Worm (Caenorhabditis elegans): Measurements from ENCODE around the gene ZK622.5.

The ZK622.5 gene

ce11 chrII:5320205-5320951 is 31.1 kb downstream of the ZK622.5 start:
- TF ChIP-seq cebp-1 (GFP tag; IDR thresholded peaks at IDR 0.05) (peak; percentile 61), cebp-1 (tag; optimal IDR thresholded peaks at IDR 0.05) (peak; percentile 94), Y95B8A.8 (GFP tag; IDR thresholded peaks at IDR 0.05) (no peak), hmg-1.2 (GFP tag; IDR thresholded peaks at IDR 0.05) (peak; percentile 58; the same call in 1 of the 2 replicates), lir-1 (GFP tag; conservative IDR thresholded peaks at IDR 0.05) (no peak), lin-40 (tag; optimal IDR thresholded peaks at IDR 0.05) (peak; percentile 32), B0336.3 (GFP tag; IDR thresholded peaks at IDR 0.05) (0 out of 2 replicates have a peak, but pooled peaks have one; percentile 14), rcor-1 (GFP tag; IDR thresholded peaks at IDR 0.05) (no peak), nhr-80 (tag; optimal IDR thresholded peaks at IDR 0.05) (peak; percentile 79), atf-7 (tag; optimal IDR thresholded peaks at IDR 0.05) (peak; percentile 7), unc-62 (GFP tag; optimal IDR thresholded peaks at IDR 0.05) (peak; percentile 51), pha-4 (tag; optimal IDR thresholded peaks at IDR 0.05) (peak; percentile 69)

ce11 chrII:5321718-5322286 is 32.6 kb downstream of the ZK622.5 start:
- TF ChIP-seq hmg-1.2 (GFP tag; IDR thresholded peaks at IDR 0.05) (peak; percentile 83), K11D2.4 (GFP tag; IDR thresholded peaks at IDR 0.05) (0 out of 2 replicates have a peak, but pooled peaks have one; percentile 16), unc-62 (GFP tag; optimal IDR thresholded peaks at IDR 0.05) (no peak), ztf-22 (GFP tag; optimal IDR thresholded peaks at IDR 0.05) (peak; percentile 10), F55B11.4 (tag; optimal IDR thresholded peaks at IDR 0.05; ENCODE audit: borderline replicate concordance, insufficient read depth) (no peak), somi-1 (GFP tag; optimal IDR thresholded peaks at IDR 0.05) (peak; percentile 25), ceh-40 (GFP tag; IDR thresholded peaks at IDR 0.05) (no peak), attf-5 (GFP tag; optimal IDR thresholded peaks at IDR 0.05) (peak; percentile 11), ztf-26 (tag; optimal IDR thresholded peaks at IDR 0.05) (peak; percentile 79), let-607 (tag; optimal IDR thresholded peaks at IDR 0.05) (peak in 1 of 2 experiments; percentile 22), lin-54 (GFP tag; optimal IDR thresholded peaks at IDR 0.05) (peak; percentile 31), dox-1 (GFP tag; IDR thresholded peaks at IDR 0.05) (peak; percentile 76), snpc-4 (GFP tag; optimal IDR thresholded peaks at IDR 0.05) (no peak), snpc-4 (tag; optimal IDR thresholded peaks at IDR 0.05) (no peak), tlf-1 (GFP tag; optimal IDR thresholded peaks at IDR 0.05) (peak; percentile 9), atf-7 (tag; optimal IDR thresholded peaks at IDR 0.05) (peak; percentile 68), zfh-2 (GFP tag; conservative IDR thresholded peaks at IDR 0.05) (peak; percentile 98), madf-3 (GFP tag; IDR thresholded peaks at IDR 0.05) (no peak), B0336.3 (GFP tag; IDR thresholded peaks at IDR 0.05) (peak; percentile 82), rec-8 (tag; optimal IDR thresholded peaks at IDR 0.05) (no peak), sea-2 (GFP tag; IDR thresholded peaks at IDR 0.05) (no peak), nfya-1 (tag; optimal IDR thresholded peaks at IDR 0.05; ENCODE audit: borderline replicate concordance, insufficient read depth) (no peak), ZK185.1 (tag; optimal IDR thresholded peaks at IDR 0.05; ENCODE audit: poor library complexity, severe bottlenecking) (peak; percentile 18), egrh-3 (GFP tag; IDR thresholded peaks at IDR 0.05) (peak; percentile 94), chd-7 (tag; optimal IDR thresholded peaks at IDR 0.05) (peak; percentile 54), nhr-80 (tag; optimal IDR thresholded peaks at IDR 0.05) (peak; percentile 84), nhr-179 (tag; optimal IDR thresholded peaks at IDR 0.05) (no peak), F10E7.11 (tag; optimal IDR thresholded peaks at IDR 0.05) (no peak), ceh-27 (GFP tag; optimal IDR thresholded peaks at IDR 0.05) (peak; percentile 62), madf-10 (tag; optimal IDR thresholded peaks at IDR 0.05) (no peak), lin-40 (tag; optimal IDR thresholded peaks at IDR 0.05) (peak; percentile 55), mcd-1 (GFP tag; IDR thresholded peaks at IDR 0.05) (peak; percentile 67), cebp-1 (GFP tag; IDR thresholded peaks at IDR 0.05) (peak; percentile 91), cebp-1 (tag; optimal IDR thresholded peaks at IDR 0.05) (peak; percentile 97), gei-17 (GFP tag; optimal IDR thresholded peaks at IDR 0.05) (peak; percentile 46), ztf-25 (GFP tag; IDR thresholded peaks at IDR 0.05) (no peak), ama-1 (optimal IDR thresholded peaks at IDR 0.05) (no peak), ama-1 (GFP tag; optimal IDR thresholded peaks at IDR 0.05) (no peak), nhr-27 (tag; optimal IDR thresholded peaks at IDR 0.05) (no peak), ceh-100 (GFP tag; IDR thresholded peaks at IDR 0.05) (no peak)

Data from whole organism, young adult.